Worm (Caenorhabditis elegans) whole organism, mixed stage, embryonic: ENCODE results near the gene srsx-30.

Source experiments
- elt-3 ChIP-seq: fragments of 150-350 bp; optimal IDR thresholded peaks from 2 replicates; lab custom pipeline; 2014; ENCODE audit warnings: missing biosample characterization, missing genetic modification characterization
- lin-13 ChIP-seq: fragments of 150-350 bp; optimal IDR thresholded peaks from 2 replicates; lab custom pipeline; 2014; ENCODE audit warnings: missing biosample characterization, missing genetic modification characterization
- pha-4 ChIP-seq: fragments of 150-350 bp; optimal IDR thresholded peaks from 2 replicates; lab custom pipeline; 2018; ENCODE audit warnings: missing biosample characterization, missing genetic modification reagents, missing genetic modification characterization
- sem-2 ChIP-seq: fragments of 200-800 bp; sonication (Bioruptor generic); optimal IDR thresholded peaks from 2 replicates; lab custom pipeline; 2018; ENCODE audit warnings: mild to moderate bottlenecking, missing genetic modification characterization, missing compliant biosample characterization
- snpc-4 ChIP-seq: fragments of 150-350 bp; optimal IDR thresholded peaks from 2 replicates; lab custom pipeline; 2014; ENCODE audit warnings: missing biosample characterization, missing genetic modification characterization

DNA sequence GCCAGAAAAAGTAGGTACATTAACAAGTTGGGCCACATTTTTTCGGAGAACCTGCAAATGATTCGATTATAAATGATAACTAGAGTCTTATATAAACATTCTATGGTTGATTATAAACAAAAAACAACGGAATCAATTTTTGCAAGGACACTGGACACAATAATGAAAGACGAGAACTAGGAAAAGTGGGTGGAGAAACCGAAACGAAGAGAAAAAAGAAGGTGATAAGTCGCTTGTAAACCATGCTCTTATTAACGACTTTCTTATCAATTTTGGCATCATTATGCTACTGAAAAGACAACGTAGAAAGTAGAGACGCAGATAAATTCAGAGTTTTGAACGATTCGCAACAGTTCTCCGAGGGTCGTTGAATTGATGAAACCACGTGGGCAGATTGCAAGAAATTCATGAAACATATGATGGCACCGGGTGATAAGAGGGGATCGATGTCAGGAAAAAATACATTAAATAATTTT, 31.5 kb downstream of the srsx-30 start, which contains the start of gene ZK856.5:
- TF ChIP-seq pha-4 (tag; lab: Kevin White, UChicago) (no peak), sem-2 (GFP tag; lab: Kevin White, UChicago) (no peak), elt-3 (tag; lab: Kevin White, UChicago) (no peak), snpc-4 (tag; lab: Kevin White, UChicago) (no peak), lin-13 (tag; lab: Kevin White, UChicago) (no peak)
